Worm (Caenorhabditis elegans): ENCODE results near the gene nsy-4.

nsy-4 gene

DNA sequence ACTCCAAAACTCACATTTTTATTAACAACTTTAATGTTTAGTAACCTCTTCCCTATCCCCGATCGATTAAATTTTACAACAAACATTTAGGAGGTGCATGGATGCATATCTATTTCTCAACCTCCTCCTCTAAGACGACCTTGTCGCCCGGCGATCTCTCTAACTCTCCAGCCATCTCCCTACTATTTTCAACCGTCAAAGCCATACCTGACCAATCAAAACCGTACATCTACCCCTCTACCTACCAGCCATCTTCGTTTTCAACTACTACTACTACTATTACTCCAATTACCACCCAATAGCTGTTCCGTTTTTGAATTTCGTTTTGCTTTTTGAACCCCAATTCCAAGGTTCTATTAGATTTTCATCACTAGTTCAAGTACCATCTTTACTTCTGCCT lies 1.5 kb upstream of the nsy-4 start:
- TF ChIP-seq ham-2 (GFP tag; optimal IDR thresholded peaks at IDR 0.05) = peak; percentile 14
- peak; percentile 32 for TF ChIP-seq nhr-2 (tag; optimal IDR thresholded peaks at IDR 0.05)
- TF ChIP-seq unc-62 (GFP tag; optimal IDR thresholded peaks at IDR 0.05) = no peak

DNA sequence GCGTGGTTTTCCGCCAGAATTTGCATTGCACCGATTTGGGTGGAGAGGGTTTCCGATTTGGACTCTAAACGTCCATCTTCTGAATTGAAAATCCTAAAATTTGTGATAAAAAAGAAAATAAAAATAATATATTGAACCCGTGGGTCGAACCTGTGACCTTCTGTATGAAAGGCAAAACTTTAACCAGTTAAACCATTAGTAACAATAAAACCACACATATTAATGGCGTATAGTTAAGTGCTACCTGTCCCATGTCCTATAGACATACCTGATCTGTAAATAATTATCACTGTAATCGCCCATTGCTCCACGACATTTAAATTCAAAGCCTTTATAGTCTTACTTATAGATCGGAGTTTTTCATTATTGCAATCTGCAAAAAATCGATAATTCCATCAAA lies 4.2 kb downstream of the nsy-4 start:
- TF ChIP-seq nhr-237 (tag; optimal IDR thresholded peaks at IDR 0.05) = no peak
- no peak for TF ChIP-seq nhr-28 (tag; optimal IDR thresholded peaks at IDR 0.05)
- no peak for TF ChIP-seq M03D4.4 (tag; optimal IDR thresholded peaks at IDR 0.05)
- TF ChIP-seq unc-62 (GFP tag; optimal IDR thresholded peaks at IDR 0.05) = no peak
- TF ChIP-seq mep-1 (tag; optimal IDR thresholded peaks at IDR 0.05) = no peak
- TF ChIP-seq ces-1 (GFP tag; optimal IDR thresholded peaks at IDR 0.05) = no peak
- no peak for TF ChIP-seq nhr-12 (tag; optimal IDR thresholded peaks at IDR 0.05)
- no peak for TF ChIP-seq lin-32 (GFP tag; optimal IDR thresholded peaks at IDR 0.05)
- no peak for TF ChIP-seq nhr-76 (tag; optimal IDR thresholded peaks at IDR 0.05)
- no peak for TF ChIP-seq zip-8 (tag; optimal IDR thresholded peaks at IDR 0.05)
- TF ChIP-seq elt-3 (tag; optimal IDR thresholded peaks at IDR 0.05) = no peak
- TF ChIP-seq bed-3 (GFP tag; optimal IDR thresholded peaks at IDR 0.05) = no peak
- TF ChIP-seq flh-1 (GFP tag; optimal IDR thresholded peaks at IDR 0.05) = no peak
- no peak for TF ChIP-seq elt-1 (tag; optimal IDR thresholded peaks at IDR 0.05; ENCODE audit: borderline replicate concordance, insufficient read depth)
- TF ChIP-seq nhr-2 (tag; optimal IDR thresholded peaks at IDR 0.05) = no peak
- TF ChIP-seq cnd-1 (tag; optimal IDR thresholded peaks at IDR 0.05) = no peak
- no peak for TF ChIP-seq ztf-11 (tag; optimal IDR thresholded peaks at IDR 0.05)
- TF ChIP-seq mab-5 (tag; optimal IDR thresholded peaks at IDR 0.05) = no peak

DNA sequence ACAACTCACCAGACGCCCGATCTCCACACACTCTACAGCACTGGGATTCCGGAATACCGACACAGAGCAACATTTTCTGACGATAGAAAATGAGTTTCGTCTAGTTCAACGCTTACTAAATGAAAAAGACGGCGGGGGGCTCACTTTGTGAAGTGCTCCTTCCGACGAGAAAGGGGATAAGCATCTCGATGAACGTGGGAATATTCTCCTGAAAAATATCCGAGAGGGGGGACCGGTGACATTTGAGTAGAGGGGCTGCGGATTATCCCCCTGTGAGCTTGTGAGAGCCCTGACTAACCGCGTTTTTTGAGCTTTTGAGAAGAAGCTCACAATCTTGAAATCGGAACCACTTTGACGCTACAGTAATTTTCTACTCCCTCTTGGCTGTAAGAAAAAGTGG lies 6.5 kb downstream of the nsy-4 start, which contains the start of gene nhr-236:
Gene nhr-236, minus strand, starts transcription at position 101 of the 400 bp plus-strand sequence.
- TF ChIP-seq drap-1 (GFP tag; optimal IDR thresholded peaks at IDR 0.05) (no peak), lin-13 (tag; optimal IDR thresholded peaks at IDR 0.05) (no peak), ham-2 (GFP tag; optimal IDR thresholded peaks at IDR 0.05) (no peak), cnd-1 (tag; optimal IDR thresholded peaks at IDR 0.05) (no peak), elt-3 (tag; optimal IDR thresholded peaks at IDR 0.05) (no peak), ceh-43 (GFP tag; optimal IDR thresholded peaks at IDR 0.05) (no peak), lsy-2 (tag; optimal IDR thresholded peaks at IDR 0.05) (no peak)

DNA sequence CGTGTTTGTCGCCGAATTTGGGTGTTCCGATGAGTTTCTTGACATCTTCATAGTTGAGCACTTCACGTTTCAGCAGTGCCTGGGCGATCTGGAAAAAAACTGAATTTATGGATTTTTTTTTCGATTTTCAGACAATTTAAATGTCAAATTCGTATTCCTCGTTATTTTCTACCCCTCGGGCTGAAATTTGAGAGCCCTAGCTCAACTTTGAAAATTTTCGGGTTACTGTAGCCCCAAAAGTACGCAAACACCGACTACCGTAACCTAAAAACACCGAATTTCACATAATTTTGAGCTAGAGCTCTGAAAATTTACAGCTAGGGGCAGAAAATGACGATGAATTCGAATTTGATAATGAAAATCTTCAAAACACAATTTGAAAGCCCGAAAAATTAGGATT lies 10.9 kb downstream of the nsy-4 start:
- TF ChIP-seq ceh-83 (GFP tag; optimal IDR thresholded peaks at IDR 0.05) (no peak), pha-4 (tag; optimal IDR thresholded peaks at IDR 0.05) (no peak), lsy-2 (tag; optimal IDR thresholded peaks at IDR 0.05) (peak; percentile 67), tbx-8 (GFP tag; optimal IDR thresholded peaks at IDR 0.05) (no peak)

DNA sequence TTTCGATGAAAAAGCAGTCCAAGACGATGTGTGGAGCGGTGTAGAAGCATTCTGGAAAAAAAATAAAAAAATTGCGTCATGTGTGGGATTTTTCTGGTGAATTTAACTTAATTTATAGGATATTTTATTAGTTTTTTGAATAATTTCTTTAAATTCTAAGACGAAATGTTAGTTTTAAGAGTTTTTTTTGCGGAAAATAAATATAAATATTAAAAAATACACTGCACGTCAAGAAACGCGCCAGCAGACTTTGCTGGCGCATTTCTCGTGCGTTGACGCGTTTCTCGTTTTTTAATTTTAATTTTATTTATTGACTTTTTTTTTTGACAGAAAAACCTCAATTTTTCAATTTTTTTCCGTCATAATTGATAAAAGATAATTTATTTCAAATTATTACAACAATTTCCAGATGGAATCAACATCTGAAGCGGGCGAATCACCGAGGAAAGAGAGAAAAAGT lies 25.8 kb downstream of the nsy-4 start, which contains the start of the genes ppgn-1 and tftc-1:
Gene ppgn-1, minus strand, starts transcription at position 51 of the 460 bp plus-strand sequence.
Gene tftc-1, plus strand, starts transcription at position 410 of the 460 bp plus-strand sequence.
- peak; percentile 81 for TF ChIP-seq ces-1 (GFP tag; optimal IDR thresholded peaks at IDR 0.05)
- no peak for TF ChIP-seq nhr-2 (tag; optimal IDR thresholded peaks at IDR 0.05)
- peak; percentile 13 for TF ChIP-seq lin-13 (tag; optimal IDR thresholded peaks at IDR 0.05)
- TF ChIP-seq mep-1 (tag; optimal IDR thresholded peaks at IDR 0.05) = peak; percentile 28

Data from whole organism, mixed stage, embryonic.